Fruit fly (Drosophila melanogaster) whole organism, embryonic: ENCODE data around the gene Hrb27C.

Experiments
- Aef1 ChIP-seq: fragments of 200-800 bp; sonication (Bioruptor generic); IDR thresholded peaks from 3 replicates; pipeline ENCODE4 v1.3.6; 2022; ENCODE audit warnings: missing biosample characterization, missing genetic modification characterization
- CG10959 ChIP-seq: fragments of 200-800 bp; sonication (Bioruptor generic); IDR thresholded peaks from 2 replicates; pipeline ENCODE4 v1.3.6; 2022; ENCODE audit warnings: missing biosample characterization, missing genetic modification characterization
- CG11504 ChIP-seq: fragments of 200-800 bp; sonication (Bioruptor generic); optimal IDR thresholded peaks from 3 replicates; lab custom pipeline; 2019; ENCODE audit warnings: missing biosample characterization, mild to moderate bottlenecking, missing genetic modification characterization, moderate library complexity
- CG11696 ChIP-seq: fragments of 200-800 bp; sonication (Bioruptor generic); IDR thresholded peaks from 2 replicates; pipeline ENCODE4 v1.3.6; 2022; ENCODE audit warnings: missing biosample characterization, missing genetic modification characterization
- CG11723 ChIP-seq: fragments of 200-800 bp; sonication (Bioruptor generic); optimal IDR thresholded peaks from 2 replicates; lab custom pipeline; 2017; ENCODE audit warnings: missing biosample characterization, mild to moderate bottlenecking, missing genetic modification characterization
- CG12219 ChIP-seq: fragments of 200-800 bp; sonication (Bioruptor generic); optimal IDR thresholded peaks from 3 replicates; lab custom pipeline; 2018; ENCODE audit warnings: missing biosample characterization, mild to moderate bottlenecking, missing genetic modification characterization
- CG12942 ChIP-seq: fragments of 200-800 bp; sonication (Bioruptor generic); optimal IDR thresholded peaks from 3 replicates; lab custom pipeline; 2016; ENCODE audit warnings: missing biosample characterization, missing genetic modification characterization
- CG14441 ChIP-seq: fragments of 200-800 bp; sonication (Bioruptor generic); IDR thresholded peaks from 2 replicates; pipeline ENCODE4 v1.3.6; 2022; ENCODE audit warnings: missing biosample characterization, missing genetic modification characterization
- CG14860 ChIP-seq: fragments of 200-800 bp; sonication (Bioruptor generic); IDR thresholded peaks from 3 replicates; pipeline ENCODE4 v1.3.6; 2022; ENCODE audit warnings: missing biosample characterization, missing genetic modification characterization; ENCODE audit not compliant: partially characterized antibody
- CG33557 ChIP-seq: fragments of 200-800 bp; sonication (Bioruptor generic); optimal IDR thresholded peaks from 2 replicates; lab custom pipeline; 2019; ENCODE audit warnings: missing biosample characterization, mild to moderate bottlenecking, missing genetic modification characterization, moderate library complexity
- CG3995 ChIP-seq: fragments of 200-800 bp; sonication (Bioruptor generic); optimal IDR thresholded peaks from 3 replicates; lab custom pipeline; 2016; ENCODE audit warnings: missing biosample characterization, missing genetic modification characterization
- CG4617 ChIP-seq: fragments of 200-800 bp; sonication (Bioruptor generic); optimal IDR thresholded peaks from 3 replicates; lab custom pipeline; 2016; ENCODE audit warnings: missing biosample characterization, missing genetic modification characterization, borderline replicate concordance
- CG4730 ChIP-seq: fragments of 200-800 bp; sonication (Bioruptor generic); IDR thresholded peaks from 2 replicates; pipeline ENCODE4 v1.3.6; 2022; ENCODE audit warnings: missing biosample characterization, missing genetic modification characterization
- CG4820 ChIP-seq: fragments of 200-800 bp; sonication (Bioruptor generic); optimal IDR thresholded peaks from 3 replicates; lab custom pipeline; 2016; ENCODE audit warnings: missing biosample characterization, missing genetic modification characterization
- CG4854 ChIP-seq: fragments of 200-800 bp; sonication (Bioruptor generic); optimal IDR thresholded peaks from 2 replicates; lab custom pipeline; 2016; ENCODE audit warnings: missing biosample characterization, missing genetic modification characterization, inconsistent platforms
- CG6791 ChIP-seq: fragments of 200-800 bp; sonication (Bioruptor generic); IDR thresholded peaks from 3 replicates; pipeline ENCODE4 v1.3.6; 2022; ENCODE audit warnings: missing biosample characterization, missing genetic modification characterization; ENCODE audit not compliant: partially characterized antibody
- CG7745 ChIP-seq: fragments of 200-800 bp; sonication (Bioruptor generic); optimal IDR thresholded peaks from 2 replicates; lab custom pipeline; 2018; ENCODE audit warnings: missing biosample characterization, mild to moderate bottlenecking, missing genetic modification characterization, moderate library complexity
- CG7928 ChIP-seq: fragments of 200-800 bp; sonication (Bioruptor generic); optimal IDR thresholded peaks from 2 replicates; lab custom pipeline; 2017; ENCODE audit warnings: missing biosample characterization, mild to moderate bottlenecking, missing genetic modification characterization
- CG7987 ChIP-seq: fragments of 200-800 bp; sonication (Bioruptor generic); optimal IDR thresholded peaks from 2 replicates; lab custom pipeline; 2018; ENCODE audit warnings: missing biosample characterization, mild to moderate bottlenecking, missing genetic modification characterization, moderate library complexity
- CG8359 ChIP-seq: fragments of 200-800 bp; sonication (Bioruptor generic); optimal IDR thresholded peaks from 2 replicates; lab custom pipeline; 2017; ENCODE audit warnings: missing biosample characterization, mild to moderate bottlenecking, missing genetic modification characterization, borderline replicate concordance
- CG8478 ChIP-seq: fragments of >200 bp; optimal IDR thresholded peaks from 2 replicates; lab custom pipeline; 2018
- CG9932 ChIP-seq: fragments of 200-800 bp; sonication (Bioruptor generic); IDR thresholded peaks from 2 replicates; pipeline ENCODE4 v1.3.6; 2022; ENCODE audit warnings: missing biosample characterization, missing genetic modification characterization
- Dip3 ChIP-seq: fragments of 200-800 bp; sonication (Bioruptor generic); optimal IDR thresholded peaks from 3 replicates; lab custom pipeline; 2016; ENCODE audit warnings: missing biosample characterization, missing genetic modification characterization
- Dref ChIP-seq: fragments of 200-800 bp; sonication (Bioruptor generic); IDR thresholded peaks from 2 replicates; pipeline ENCODE4 v1.3.6; 2022; ENCODE audit warnings: missing biosample characterization, missing genetic modification characterization
- Gug ChIP-seq: fragments of 200-800 bp; sonication (Bioruptor generic); IDR thresholded peaks from 4 replicates; pipeline ENCODE4 v1.3.6; 2022; ENCODE audit warnings: missing biosample characterization, missing genetic modification characterization
- Hmr ChIP-seq: fragments of 200-800 bp; sonication (Bioruptor generic); optimal IDR thresholded peaks from 3 replicates; lab custom pipeline; 2017; ENCODE audit warnings: mild to moderate bottlenecking, missing biosample characterization, missing genetic modification reagents, missing genetic modification characterization
- Hsf ChIP-seq: fragments of 200-800 bp; sonication (Bioruptor generic); optimal IDR thresholded peaks from 3 replicates; lab custom pipeline; 2016; ENCODE audit warnings: missing biosample characterization, missing genetic modification characterization
- Mrtf ChIP-seq: fragments of 200-800 bp; sonication (Bioruptor generic); IDR thresholded peaks from 3 replicates; pipeline ENCODE4 v1.3.6; 2022; ENCODE audit warnings: missing biosample characterization, missing genetic modification characterization
- NC2β ChIP-seq: fragments of 200-800 bp; sonication (Bioruptor generic); optimal IDR thresholded peaks from 2 replicates; lab custom pipeline; 2016; ENCODE audit warnings: missing biosample characterization, missing genetic modification characterization
- NFAT ChIP-seq: fragments of 200-800 bp; sonication (Bioruptor generic); IDR thresholded peaks from 2 replicates; pipeline ENCODE4 v1.3.6; 2022; ENCODE audit warnings: missing biosample characterization, missing genetic modification characterization
- Optix ChIP-seq: fragments of 200-800 bp; sonication (Bioruptor generic); IDR thresholded peaks from 3 replicates; pipeline ENCODE4 v1.3.6; 2022; ENCODE audit warnings: missing biosample characterization, missing genetic modification characterization
- Sry-β ChIP-seq: fragments of 200-800 bp; sonication (Bioruptor generic); optimal IDR thresholded peaks from 2 replicates; lab custom pipeline; 2018; ENCODE audit warnings: missing biosample characterization, mild to moderate bottlenecking, missing genetic modification characterization, moderate library complexity
- Sry-δ ChIP-seq: fragments of 200-800 bp; sonication (Bioruptor generic); optimal IDR thresholded peaks from 2 replicates; lab custom pipeline; 2016; ENCODE audit warnings: missing biosample characterization, missing genetic modification characterization
- aop ChIP-seq: fragments of 200-800 bp; sonication (Bioruptor generic); IDR thresholded peaks from 2 replicates; pipeline ENCODE4 v1.3.6; 2022; ENCODE audit warnings: missing biosample characterization, missing genetic modification characterization
- cas ChIP-seq: fragments of 200-800 bp; sonication (Bioruptor generic); IDR thresholded peaks from 2 replicates; pipeline ENCODE4 v1.3.6; 2022; ENCODE audit warnings: missing biosample characterization, missing genetic modification characterization
- dpn ChIP-seq, 2 experiments: fragments of 200-800 bp; sonication (Bioruptor generic); optimal IDR thresholded peaks; 3 replicates each; lab custom pipeline; 2016; ENCODE audit warnings: missing biosample characterization in 2 of 2, missing genetic modification characterization in 2 of 2
- gcm ChIP-seq: fragments of 200-800 bp; sonication (Bioruptor generic); optimal IDR thresholded peaks from 2 replicates; lab custom pipeline; 2019; ENCODE audit warnings: missing biosample characterization, mild to moderate bottlenecking, missing genetic modification characterization, moderate library complexity
- gcm2 ChIP-seq: fragments of 200-800 bp; sonication (Bioruptor generic); optimal IDR thresholded peaks from 2 replicates; lab custom pipeline; 2016; ENCODE audit warnings: missing biosample characterization, missing genetic modification characterization
- grau ChIP-seq: fragments of 200-800 bp; optimal IDR thresholded peaks from 3 replicates; lab custom pipeline; 2019; ENCODE audit warnings: missing biosample characterization, mild to moderate bottlenecking, missing genetic modification characterization, moderate library complexity
- gro ChIP-seq: fragments of 200-800 bp; sonication (Bioruptor generic); optimal IDR thresholded peaks from 2 replicates; lab custom pipeline; 2016; ENCODE audit warnings: missing biosample characterization, missing genetic modification characterization
- h ChIP-seq: fragments of >200 bp; optimal IDR thresholded peaks from 2 replicates; lab custom pipeline; 2017
- jigr1 ChIP-seq: fragments of 200-800 bp; sonication (Bioruptor generic); IDR thresholded peaks from 3 replicates; pipeline ENCODE4 v1.3.6; 2022; ENCODE audit warnings: missing biosample characterization, missing genetic modification characterization
- jumu ChIP-seq: fragments of 200-800 bp; sonication (Bioruptor generic); optimal IDR thresholded peaks from 3 replicates; lab custom pipeline; 2016; ENCODE audit warnings: missing biosample characterization, missing genetic modification characterization
- kay ChIP-seq: fragments of 200-800 bp; sonication (Bioruptor generic); optimal IDR thresholded peaks from 2 replicates; lab custom pipeline; 2016; ENCODE audit warnings: missing biosample characterization, missing genetic modification characterization
- lmd ChIP-seq: fragments of 200-800 bp; sonication (Bioruptor generic); IDR thresholded peaks from 2 replicates; pipeline ENCODE4 v1.3.6; 2022; ENCODE audit warnings: missing biosample characterization, missing genetic modification characterization
- pita ChIP-seq: fragments of 200-800 bp; sonication (Bioruptor generic); optimal IDR thresholded peaks from 2 replicates; lab custom pipeline; 2017; ENCODE audit warnings: missing biosample characterization, mild to moderate bottlenecking, missing genetic modification characterization
- pnt ChIP-seq: fragments of 200-800 bp; sonication (Bioruptor generic); optimal IDR thresholded peaks from 3 replicates; lab custom pipeline; 2016; ENCODE audit warnings: missing biosample characterization, missing genetic modification characterization
- tll ChIP-seq, 2 experiments: fragments of 200-800 bp in 1 of 2; fragments of >200 bp in 1 of 2; sonication (Bioruptor generic) in 1 of 2; optimal IDR thresholded peaks; 2 replicates each; lab custom pipeline; 2017 to 2019; ENCODE audit warnings: missing biosample characterization in 2 of 2, missing genetic modification characterization in 2 of 2, mild to moderate bottlenecking in 1 of 2, moderate library complexity in 1 of 2
- toy ChIP-seq: fragments of 200-800 bp; sonication (Bioruptor generic); IDR thresholded peaks from 2 replicates; pipeline ENCODE4 v1.3.6; 2022; ENCODE audit warnings: missing biosample characterization, missing genetic modification characterization
- unpg ChIP-seq: fragments of 200-800 bp; sonication (Bioruptor generic); optimal IDR thresholded peaks from 3 replicates; lab custom pipeline; 2018; ENCODE audit warnings: missing biosample characterization, mild to moderate bottlenecking, missing genetic modification characterization, moderate library complexity
- vnd ChIP-seq: fragments of 200-800 bp; sonication (Bioruptor generic); IDR thresholded peaks from 3 replicates; pipeline ENCODE4 v1.3.6; 2022; ENCODE audit warnings: missing biosample characterization, missing genetic modification characterization; ENCODE audit not compliant: partially characterized antibody
- vvl ChIP-seq: fragments of 200-800 bp; sonication (Bioruptor generic); IDR thresholded peaks from 2 replicates; pipeline ENCODE4 v1.3.6; 2022; ENCODE audit warnings: missing biosample characterization, missing genetic modification characterization
- zfh1 ChIP-seq: fragments of 200-800 bp; sonication (Bioruptor generic); IDR thresholded peaks from 3 replicates; pipeline ENCODE4 v1.3.6; 2022; ENCODE audit warnings: missing biosample characterization, missing genetic modification characterization

Gene Hrb27C

dm6 chr2L:6939698-6940097 is 19.2 kb downstream of the Hrb27C start (continued):
- TF ChIP-seq jigr1 (GFP tag; lab: Robert Waterston, UW), result no peak
- TF ChIP-seq zfh1 (GFP tag; lab: Robert Waterston, UW), result no peak
- TF ChIP-seq CG4854, result no peak
- no peak for TF ChIP-seq CG11696 (GFP tag; lab: Robert Waterston, UW)
- no peak for TF ChIP-seq pita
- TF ChIP-seq dpn (GFP tag; optimal IDR thresholded peaks at IDR 0.05; lab: Kevin White, UChicago), result no peak
- TF ChIP-seq Sry-β, result peak; percentile 50
- no peak for TF ChIP-seq Mrtf (GFP tag; lab: Robert Waterston, UW)
- TF ChIP-seq CG7928, result no peak
- no peak for TF ChIP-seq CG10959 (GFP tag; lab: Robert Waterston, UW)
- TF ChIP-seq Optix (GFP tag; lab: Robert Waterston, UW), result no peak
- TF ChIP-seq CG8359 (GFP tag; lab: Kevin White, UChicago), result no peak
- TF ChIP-seq CG3995 (GFP tag; lab: Kevin White, UChicago), result no peak
- no peak for TF ChIP-seq CG14860 (GFP tag; lab: Robert Waterston, UW)
- TF ChIP-seq Dref (GFP tag; lab: Robert Waterston, UW), result no peak
- TF ChIP-seq CG7987, result no peak
- no peak for TF ChIP-seq NC2β (GFP tag; lab: Kevin White, UChicago)
- no peak for TF ChIP-seq CG7745 (tag; lab: Kevin White, UChicago)
- TF ChIP-seq cas (GFP tag; lab: Robert Waterston, UW), result no peak
- TF ChIP-seq CG4730, result no peak
- no peak for TF ChIP-seq CG11723 (GFP tag; lab: Kevin White, UChicago)
- no peak for TF ChIP-seq gro (GFP tag; lab: Kevin White, UChicago)
- TF ChIP-seq Hsf, result no peak
- peak; percentile 1 to 17 for TF ChIP-seq tll (GFP tag; optimal IDR thresholded peaks at IDR 0.05; lab: Kevin White, UChicago)
- no peak for TF ChIP-seq CG9932 (GFP tag; lab: Robert Waterston, UW)
- peak; percentile 51 for TF ChIP-seq Sry-δ (GFP tag; lab: Kevin White, UChicago)
- no peak for TF ChIP-seq gcm (GFP tag; lab: Kevin White, UChicago)
- no peak for TF ChIP-seq kay (GFP tag; lab: Kevin White, UChicago)
- TF ChIP-seq h (lab: Kevin White, UChicago), result no peak
- no peak for TF ChIP-seq unpg
- TF ChIP-seq vnd (GFP tag; lab: Robert Waterston, UW), result no peak
- no peak for TF ChIP-seq pnt (GFP tag; lab: Kevin White, UChicago)
- no peak for TF ChIP-seq Gug
- TF ChIP-seq Dip3 (GFP tag; lab: Kevin White, UChicago), result no peak
- no peak for TF ChIP-seq CG33557 (GFP tag; lab: Kevin White, UChicago)
- TF ChIP-seq CG12219, result no peak
- TF ChIP-seq grau (tag; lab: Kevin White, UChicago), result no peak
- no peak for TF ChIP-seq CG4617 (GFP tag; lab: Kevin White, UChicago)
- no peak for TF ChIP-seq CG11504 (tag; lab: Kevin White, UChicago)
- no peak for TF ChIP-seq CG14441 (GFP tag; lab: Robert Waterston, UW)
- no peak for TF ChIP-seq CG6791 (GFP tag; lab: Robert Waterston, UW)
- no peak for TF ChIP-seq CG12942 (GFP tag; lab: Kevin White, UChicago)
- peak; percentile 18; the same call in 1 of the 2 replicates for TF ChIP-seq vvl
- TF ChIP-seq NFAT, result no peak
- TF ChIP-seq CG8478 (lab: Kevin White, UChicago), result peak; percentile 75
- TF ChIP-seq CG4820 (GFP tag; lab: Kevin White, UChicago), result no peak
- TF ChIP-seq aop, result no peak
- TF ChIP-seq lmd (GFP tag; lab: Robert Waterston, UW), result no peak
- TF ChIP-seq toy (GFP tag; lab: Robert Waterston, UW), result no peak
- TF ChIP-seq Aef1 (GFP tag; lab: Robert Waterston, UW), result no peak
- TF ChIP-seq Hmr, result no peak
- no peak for TF ChIP-seq jumu (GFP tag; lab: Kevin White, UChicago)
- no peak for TF ChIP-seq gcm2
